Worm (Caenorhabditis elegans): ENCODE measurements around the gene sri-4.

- TF ChIP-seq pat-9 (tag; optimal IDR thresholded peaks at IDR 0.05) (no peak), ztf-16 (tag; optimal IDR thresholded peaks at IDR 0.05) (no peak), hlh-13 (GFP tag; optimal IDR thresholded peaks at IDR 0.05) (no peak)
Observed at ce11 chrV:722889-723288, 25.3 kb upstream of the sri-4 start.
